Fruit fly (Drosophila melanogaster): Measurements from ENCODE around the gene Mcm3.

The Mcm3 gene

dm6 chrX:5311838-5312339 is 11.8 kb upstream of the Mcm3 start, which contains the start of the genes TrxT and dhd (continued):
- TF ChIP-seq Ravus (GFP tag; IDR thresholded peaks at IDR 0.05) = no peak
- no peak for TF ChIP-seq CG7556 (GFP tag; optimal IDR thresholded peaks at IDR 0.05)
- TF ChIP-seq CG12104 (GFP tag; optimal IDR thresholded peaks at IDR 0.05) = no peak
- no peak for TF ChIP-seq Dfd (GFP tag; optimal IDR thresholded peaks at IDR 0.05)
- peak; percentile 19 for TF ChIP-seq pb (GFP tag; optimal IDR thresholded peaks at IDR 0.05)
- TF ChIP-seq CG11695 (GFP tag; IDR thresholded peaks at IDR 0.05) = no peak
- TF ChIP-seq CG9609 (GFP tag; optimal IDR thresholded peaks at IDR 0.05) = no peak
- no peak for TF ChIP-seq br (optimal IDR thresholded peaks at IDR 0.05)
- TF ChIP-seq Oli (tag; optimal IDR thresholded peaks at IDR 0.05) = no peak
- TF ChIP-seq grau (tag; optimal IDR thresholded peaks at IDR 0.05) = peak; percentile 22
- 0 out of 2 replicates have a peak, but pooled peaks have one; percentile 16 for TF ChIP-seq onecut (GFP tag; IDR thresholded peaks at IDR 0.05)
- TF ChIP-seq nom (GFP tag; optimal IDR thresholded peaks at IDR 0.05) = peak; percentile 27
- TF ChIP-seq CG13296 (GFP tag; optimal IDR thresholded peaks at IDR 0.05) = no peak
- TF ChIP-seq jumu (GFP tag; optimal IDR thresholded peaks at IDR 0.05) = peak; percentile 48
- no peak for TF ChIP-seq org-1 (GFP tag; optimal IDR thresholded peaks at IDR 0.05)
- peak; percentile 68 for TF ChIP-seq zfh1 (GFP tag; IDR thresholded peaks at IDR 0.05)
- no peak for TF ChIP-seq Kr (GFP tag; optimal IDR thresholded peaks at IDR 0.05)
- no peak for TF ChIP-seq pnt (GFP tag; optimal IDR thresholded peaks at IDR 0.05)
- TF ChIP-seq jing (GFP tag; optimal IDR thresholded peaks at IDR 0.05) = no peak
- TF ChIP-seq CG6813 (GFP tag; optimal IDR thresholded peaks at IDR 0.05) = peak; percentile 41
- TF ChIP-seq CG7372 (GFP tag; IDR thresholded peaks at IDR 0.05) = no peak
- no peak for TF ChIP-seq NFAT (GFP tag; IDR thresholded peaks at IDR 0.05)
- peak; percentile 85 for TF ChIP-seq stwl (tag; optimal IDR thresholded peaks at IDR 0.05)
- TF ChIP-seq Ets97D (GFP tag; optimal IDR thresholded peaks at IDR 0.05) = peak; percentile 96
- peak; percentile 69 for TF ChIP-seq E2f1 (GFP tag; IDR thresholded peaks at IDR 0.05)
- TF ChIP-seq gsb-n (tag; optimal IDR thresholded peaks at IDR 0.05) = no peak
- TF ChIP-seq ham (GFP tag; IDR thresholded peaks at IDR 0.05) = no peak
- 0 out of 2 replicates have a peak, but pooled peaks have one; percentile 43 for TF ChIP-seq rib (GFP tag; IDR thresholded peaks at IDR 0.05)
- no peak for TF ChIP-seq CG11723 (GFP tag; optimal IDR thresholded peaks at IDR 0.05)
- TF ChIP-seq Med (GFP tag) = peak; percentile 93
- peak; percentile 9 for TF ChIP-seq slp2 (GFP tag; optimal IDR thresholded peaks at IDR 0.05)
- peak; percentile 31 for TF ChIP-seq Xbp1 (GFP tag; optimal IDR thresholded peaks at IDR 0.05)
- peak; percentile 7 for TF ChIP-seq her (GFP tag; optimal IDR thresholded peaks at IDR 0.05)
- TF ChIP-seq CG42726 (GFP tag; IDR thresholded peaks at IDR 0.05; ENCODE audit: partially characterized antibody) = no peak
- no peak for TF ChIP-seq slbo (GFP tag; IDR thresholded peaks at IDR 0.05)
- TF ChIP-seq CG7786 (GFP tag; optimal IDR thresholded peaks at IDR 0.05) = no peak
- no peak for TF ChIP-seq CG10274 (GFP tag; optimal IDR thresholded peaks at IDR 0.05)
- no peak for TF ChIP-seq CG12219 (GFP tag; optimal IDR thresholded peaks at IDR 0.05)
- TF ChIP-seq NC2α (GFP tag; optimal IDR thresholded peaks at IDR 0.05) = no peak
- peak; percentile 40; the same call in 2 of the 3 replicates for TF ChIP-seq knrl (GFP tag; IDR thresholded peaks at IDR 0.05; ENCODE audit: partially characterized antibody)
- TF ChIP-seq GATAe (GFP tag; conservative IDR thresholded peaks at IDR 0.05) = no peak
- TF ChIP-seq CG2199 (GFP tag; IDR thresholded peaks at IDR 0.05) = no peak
- peak; percentile 46; the same call in 1 of the 2 replicates for TF ChIP-seq hbn (GFP tag; IDR thresholded peaks at IDR 0.05; ENCODE audit: partially characterized antibody)
- TF ChIP-seq CG17186 (GFP tag; optimal IDR thresholded peaks at IDR 0.05) = peak; percentile 10
- TF ChIP-seq D19B (GFP tag; optimal IDR thresholded peaks at IDR 0.05) = no peak
- no peak for TF ChIP-seq z (GFP tag; IDR thresholded peaks at IDR 0.05)
- TF ChIP-seq CG10462 (GFP tag; optimal IDR thresholded peaks at IDR 0.05) = no peak
- TF ChIP-seq CG30431 (GFP tag; optimal IDR thresholded peaks at IDR 0.05) = no peak
- no peak for TF ChIP-seq kah (GFP tag; optimal IDR thresholded peaks at IDR 0.05)
- peak; percentile 20 for TF ChIP-seq CG13775 (GFP tag; optimal IDR thresholded peaks at IDR 0.05)
- TF ChIP-seq CG31224 (GFP tag; IDR thresholded peaks at IDR 0.05) = no peak
- TF ChIP-seq Mad (GFP tag; optimal IDR thresholded peaks at IDR 0.05) = no peak
